Worm (Caenorhabditis elegans) whole organism, mixed stage, embryonic: ENCODE results near the gene T09B9.1.

Experiments
- cnd-1 ChIP-seq: fragments of 200-800 bp; sonication (Bioruptor generic); optimal IDR thresholded peaks from 2 replicates; lab custom pipeline; 2018; ENCODE audit warnings: mild to moderate bottlenecking, missing genetic modification characterization, missing compliant biosample characterization
- flh-1 ChIP-seq: fragments of 200-800 bp; sonication (Bioruptor generic); optimal IDR thresholded peaks from 2 replicates; lab custom pipeline; 2018; ENCODE audit warnings: mild to moderate bottlenecking, missing genetic modification characterization, moderate library complexity, missing compliant biosample characterization
- hlh-1 ChIP-seq: fragments of 150-350 bp; optimal IDR thresholded peaks from 2 replicates; lab custom pipeline; 2014; ENCODE audit warnings: missing biosample characterization, missing genetic modification reagents, missing genetic modification characterization
- lsy-2 ChIP-seq: fragments of 150-350 bp; optimal IDR thresholded peaks from 2 replicates; lab custom pipeline; 2014; ENCODE audit warnings: missing biosample characterization, missing genetic modification characterization
- mep-1 ChIP-seq: fragments of 150-350 bp; optimal IDR thresholded peaks from 2 replicates; lab custom pipeline; 2017; ENCODE audit warnings: missing biosample characterization, missing genetic modification reagents, missing genetic modification characterization, inconsistent platforms
- nhr-237 ChIP-seq: fragments of 150-350 bp; optimal IDR thresholded peaks from 2 replicates; lab custom pipeline; 2014; ENCODE audit warnings: missing biosample characterization, missing genetic modification characterization
- nhr-28 ChIP-seq: fragments of 150-350 bp; optimal IDR thresholded peaks from 2 replicates; lab custom pipeline; 2014; ENCODE audit warnings: missing biosample characterization, missing genetic modification characterization
- nhr-76 ChIP-seq: sonication (generic microtip); optimal IDR thresholded peaks from 2 replicates; lab custom pipeline; 2017; ENCODE audit warnings: missing biosample characterization, missing genetic modification characterization
- sem-2 ChIP-seq: fragments of 200-800 bp; sonication (Bioruptor generic); optimal IDR thresholded peaks from 2 replicates; lab custom pipeline; 2018; ENCODE audit warnings: mild to moderate bottlenecking, missing genetic modification characterization, missing compliant biosample characterization
- unc-120 ChIP-seq: sonication (generic microtip); optimal IDR thresholded peaks from 2 replicates; lab custom pipeline; 2017; ENCODE audit warnings: missing genetic modification characterization, missing compliant biosample characterization; ENCODE audit not compliant: poor library complexity, severe bottlenecking
- unc-39 ChIP-seq: fragments of 150-350 bp; optimal IDR thresholded peaks from 2 replicates; lab custom pipeline; 2014; ENCODE audit warnings: missing biosample characterization, missing genetic modification characterization
- unc-62 ChIP-seq: fragments of 150-350 bp; optimal IDR thresholded peaks from 2 replicates; lab custom pipeline; 2014; ENCODE audit warnings: missing biosample characterization, missing genetic modification reagents, missing genetic modification characterization
- ztf-11 ChIP-seq: fragments of 150-350 bp; optimal IDR thresholded peaks from 2 replicates; lab custom pipeline; 2014; ENCODE audit warnings: missing biosample characterization, missing genetic modification characterization

- TF ChIP-seq ztf-11 (tag; lab: Kevin White, UChicago) (no peak), unc-120 (no peak), sem-2 (GFP tag; lab: Kevin White, UChicago) (no peak), nhr-237 (no peak), hlh-1 (tag; lab: Kevin White, UChicago) (no peak), cnd-1 (tag; lab: Kevin White, UChicago) (no peak), unc-62 (no peak), lsy-2 (tag; lab: Kevin White, UChicago) (no peak), mep-1 (no peak), nhr-28 (tag; lab: Kevin White, UChicago) (no peak), flh-1 (GFP tag; lab: Kevin White, UChicago) (no peak), nhr-76 (tag; lab: Kevin White, UChicago) (no peak), unc-39 (tag; lab: Kevin White, UChicago) (no peak)
These were observed 2.5 kb upstream of the T09B9.1 start for ce11 chrX:9754537-9754936.
